Worm (Caenorhabditis elegans): Measurements from ENCODE around the gene frm-10.
"Not testable (repeated sequence)": the region's sequence is repeated elsewhere in the genome, so short reads cannot be mapped to it uniquely, and the experiment has no call there.

Gene frm-10

ce11 chrV:13441661-13442060 lies 21.3 kb upstream of the frm-10 start, which contains the start of gene col-162:
Gene col-162, plus strand, starts transcription at chrV:13441961.
- TF ChIP-seq nhr-67 (tag; optimal IDR thresholded peaks at IDR 0.05): no peak
- no peak for TF ChIP-seq aly-2 (tag; optimal IDR thresholded peaks at IDR 0.05)
- no peak for TF ChIP-seq jun-1 (tag; optimal IDR thresholded peaks at IDR 0.05)
- no peak for TF ChIP-seq nhr-12 (tag; optimal IDR thresholded peaks at IDR 0.05)
- TF ChIP-seq ceh-16 (tag; optimal IDR thresholded peaks at IDR 0.05): no peak
- no peak for TF ChIP-seq sea-2 (GFP tag; optimal IDR thresholded peaks at IDR 0.05)
- no peak for TF ChIP-seq lin-39 (tag; optimal IDR thresholded peaks at IDR 0.05)
- no peak for TF ChIP-seq nhr-77 (tag; optimal IDR thresholded peaks at IDR 0.05)
- no peak for TF ChIP-seq nhr-23 (tag; optimal IDR thresholded peaks at IDR 0.05)
- no peak for TF ChIP-seq eor-1 (tag; optimal IDR thresholded peaks at IDR 0.05)
- no peak for TF ChIP-seq nhr-237 (tag; optimal IDR thresholded peaks at IDR 0.05)
- TF ChIP-seq nhr-25 (tag; optimal IDR thresholded peaks at IDR 0.05): no peak

DNA sequence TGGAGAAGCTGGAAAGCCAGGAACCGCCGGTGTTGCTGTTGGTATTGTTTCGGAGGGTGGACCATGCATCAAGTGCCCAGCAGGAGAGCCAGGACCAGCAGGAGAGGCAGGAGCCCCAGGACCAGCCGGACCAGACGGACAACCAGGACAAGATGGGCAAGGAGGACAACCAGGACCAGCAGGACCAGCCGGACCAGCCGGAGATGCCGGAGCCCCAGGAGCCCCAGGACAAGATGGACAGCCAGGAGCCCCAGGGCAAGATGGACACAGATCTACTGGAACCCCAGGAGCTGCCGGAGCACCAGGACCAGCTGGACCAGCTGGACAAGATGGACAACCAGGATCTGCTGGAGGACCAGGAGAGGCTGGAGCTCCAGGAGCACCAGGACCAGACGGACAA lies 20.2 kb upstream of the frm-10 start:
- TF ChIP-seq lin-39 (tag; optimal IDR thresholded peaks at IDR 0.05): no peak
- no peak for TF ChIP-seq skn-1 (tag; optimal IDR thresholded peaks at IDR 0.05)
- no peak for TF ChIP-seq lsy-12 (tag; optimal IDR thresholded peaks at IDR 0.05)
- TF ChIP-seq zag-1 (tag; optimal IDR thresholded peaks at IDR 0.05): no peak
- no peak for TF ChIP-seq daf-12 (tag; optimal IDR thresholded peaks at IDR 0.05)
- TF ChIP-seq tbx-2 (tag; optimal IDR thresholded peaks at IDR 0.05): no peak
- no peak for TF ChIP-seq nhr-76 (tag; optimal IDR thresholded peaks at IDR 0.05)
- TF ChIP-seq nhr-25 (tag; optimal IDR thresholded peaks at IDR 0.05): no peak
- TF ChIP-seq nhr-43 (tag; optimal IDR thresholded peaks at IDR 0.05; ENCODE audit: poor library complexity, severe bottlenecking): no peak
- TF ChIP-seq pha-4 (tag; optimal IDR thresholded peaks at IDR 0.05): no peak
- TF ChIP-seq sea-2 (GFP tag; optimal IDR thresholded peaks at IDR 0.05): no peak
- no peak for TF ChIP-seq ztf-4 (tag; optimal IDR thresholded peaks at IDR 0.05)
- TF ChIP-seq lin-15B (tag; optimal IDR thresholded peaks at IDR 0.05): no peak
- no peak for TF ChIP-seq hmg-11 (tag; optimal IDR thresholded peaks at IDR 0.05)
- TF ChIP-seq nhr-67 (tag; optimal IDR thresholded peaks at IDR 0.05): no peak
- TF ChIP-seq elt-1 (tag; optimal IDR thresholded peaks at IDR 0.05): no peak

- TF ChIP-seq ztf-4, unc-39, fos-1 (tag; optimal IDR thresholded peaks at IDR 0.05): not testable (repeated sequence)
Measured at ce11 chrV:13443535-13443934, 19.5 kb upstream of the frm-10 start, which contains the start of gene Y2H9A.6. Gene Y2H9A.6, plus strand, starts transcription at chrV:13443835.

- no peak for TF ChIP-seq nhr-237 (tag; optimal IDR thresholded peaks at IDR 0.05)
- no peak for TF ChIP-seq nhr-12 (tag; optimal IDR thresholded peaks at IDR 0.05)
- TF ChIP-seq jun-1 (tag; optimal IDR thresholded peaks at IDR 0.05): peak; percentile 67
- no peak for TF ChIP-seq lin-15B (tag; optimal IDR thresholded peaks at IDR 0.05)
- no peak for TF ChIP-seq ZK546.5 (tag; optimal IDR thresholded peaks at IDR 0.05)
- no peak for TF ChIP-seq daf-12 (tag; optimal IDR thresholded peaks at IDR 0.05)
- no peak for TF ChIP-seq mml-1 (tag; optimal IDR thresholded peaks at IDR 0.05)
- TF ChIP-seq ztf-4 (tag; optimal IDR thresholded peaks at IDR 0.05): no peak
- no peak for TF ChIP-seq unc-39 (tag; optimal IDR thresholded peaks at IDR 0.05)
- no peak for TF ChIP-seq aly-2 (tag; optimal IDR thresholded peaks at IDR 0.05)
- no peak for TF ChIP-seq skn-1 (tag; optimal IDR thresholded peaks at IDR 0.05)
- no peak for TF ChIP-seq ztf-11 (tag; optimal IDR thresholded peaks at IDR 0.05)
- no peak for TF ChIP-seq sea-2 (GFP tag; optimal IDR thresholded peaks at IDR 0.05)
- TF ChIP-seq unc-62 (GFP tag; optimal IDR thresholded peaks at IDR 0.05): no peak
- TF ChIP-seq nhr-67 (tag; optimal IDR thresholded peaks at IDR 0.05): no peak
- TF ChIP-seq fos-1 (tag; optimal IDR thresholded peaks at IDR 0.05): no peak
- TF ChIP-seq fkh-10 (GFP tag; optimal IDR thresholded peaks at IDR 0.05): no peak
- peak; percentile 22 for TF ChIP-seq pha-4 (tag; optimal IDR thresholded peaks at IDR 0.05)
- no peak for TF ChIP-seq nhr-77 (tag; optimal IDR thresholded peaks at IDR 0.05)
- no peak for TF ChIP-seq egl-27 (tag; optimal IDR thresholded peaks at IDR 0.05)
- TF ChIP-seq nhr-25 (tag; optimal IDR thresholded peaks at IDR 0.05): peak; percentile 72
- peak; percentile 3 for TF ChIP-seq nfya-1 (tag; optimal IDR thresholded peaks at IDR 0.05; ENCODE audit: insufficient read depth)
- TF ChIP-seq fkh-2 (tag; optimal IDR thresholded peaks at IDR 0.05): no peak
- TF ChIP-seq lsy-12 (tag; optimal IDR thresholded peaks at IDR 0.05): no peak
- no peak for TF ChIP-seq ceh-82 (tag; optimal IDR thresholded peaks at IDR 0.05)
- TF ChIP-seq elt-2 (tag; optimal IDR thresholded peaks at IDR 0.05): peak; percentile 54
- no peak for TF ChIP-seq snpc-4 (tag; optimal IDR thresholded peaks at IDR 0.05)
- TF ChIP-seq ceh-16 (tag; optimal IDR thresholded peaks at IDR 0.05): no peak
- TF ChIP-seq nhr-76 (tag; optimal IDR thresholded peaks at IDR 0.05): no peak
- TF ChIP-seq elt-1 (tag; optimal IDR thresholded peaks at IDR 0.05): peak; percentile 72
- TF ChIP-seq eor-1 (tag; optimal IDR thresholded peaks at IDR 0.05): no peak
- TF ChIP-seq zag-1 (tag; optimal IDR thresholded peaks at IDR 0.05): no peak
- no peak for TF ChIP-seq egl-5 (tag; optimal IDR thresholded peaks at IDR 0.05)
- no peak for TF ChIP-seq nhr-23 (tag; optimal IDR thresholded peaks at IDR 0.05)
Measured at ce11 chrV:13445229-13445949, 17.6 kb upstream of the frm-10 start, which contains the start of gene Y2H9A.4. Gene Y2H9A.4, plus strand, starts transcription at chrV:13445899.
